Worm (Caenorhabditis elegans) whole organism, L3 larva: ENCODE results near the gene Y56A3A.41.
A peak's percentile ranks its signal among the peaks of the same experiment; 100 is the strongest.

Experiments
- R02D3.7 ChIP-seq: fragments of 150-350 bp; optimal IDR thresholded peaks from 2 replicates; lab custom pipeline; 2014; ENCODE audit warnings: missing biosample characterization, missing genetic modification characterization
- ama-1 ChIP-seq: fragments of 150-350 bp; optimal IDR thresholded peaks from 2 replicates; lab custom pipeline; 2018
- elt-2 ChIP-seq: sonication (generic microtip); optimal IDR thresholded peaks from 2 replicates; lab custom pipeline; 2016; ENCODE audit warnings: missing genetic modification reagents, mild to moderate bottlenecking, missing genetic modification characterization, missing compliant biosample characterization
- hmg-11 ChIP-seq: sonication (generic microtip); optimal IDR thresholded peaks from 2 replicates; lab custom pipeline; 2016; ENCODE audit warnings: missing genetic modification characterization, missing compliant biosample characterization
- nhr-11 ChIP-seq: fragments of 150-350 bp; optimal IDR thresholded peaks from 2 replicates; lab custom pipeline; 2014; ENCODE audit warnings: missing biosample characterization, missing genetic modification characterization
- nhr-12 ChIP-seq: fragments of 150-350 bp; optimal IDR thresholded peaks from 2 replicates; lab custom pipeline; 2014; ENCODE audit warnings: missing biosample characterization, missing genetic modification characterization
- nhr-23 ChIP-seq: fragments of 150-350 bp; optimal IDR thresholded peaks from 2 replicates; lab custom pipeline; 2014; ENCODE audit warnings: missing biosample characterization, missing genetic modification reagents, missing genetic modification characterization
- nhr-237 ChIP-seq: fragments of 150-350 bp; optimal IDR thresholded peaks from 2 replicates; lab custom pipeline; 2014; ENCODE audit warnings: missing biosample characterization, missing genetic modification characterization
- pqm-1 ChIP-seq: fragments of 150-350 bp; optimal IDR thresholded peaks from 2 replicates; lab custom pipeline; 2017; ENCODE audit warnings: missing biosample characterization, missing genetic modification characterization, inconsistent platforms
- sea-2 ChIP-seq: fragments of 150-350 bp; sonication (generic microtip); optimal IDR thresholded peaks from 4 replicates; lab custom pipeline; 2014; ENCODE audit warnings: missing biosample characterization, missing genetic modification reagents, missing genetic modification characterization
- snpc-4 ChIP-seq: fragments of 150-350 bp; optimal IDR thresholded peaks from 2 replicates; lab custom pipeline; 2014; ENCODE audit warnings: missing biosample characterization, missing genetic modification characterization
- unc-39 ChIP-seq: sonication (generic microtip); optimal IDR thresholded peaks from 4 replicates; lab custom pipeline; 2017; ENCODE audit warnings: missing biosample characterization, missing genetic modification characterization
- ztf-11 ChIP-seq: fragments of 150-350 bp; optimal IDR thresholded peaks from 2 replicates; lab custom pipeline; 2014; ENCODE audit warnings: missing biosample characterization, missing genetic modification characterization

ce11 chrIII:11881549-11881948 is 11.3 kb downstream of the Y56A3A.41 start:
- TF ChIP-seq elt-2 (tag; lab: Kevin White, UChicago) (peak; percentile 85), nhr-23 (no peak), ama-1 (lab: Kevin White, UChicago) (no peak), nhr-12 (no peak), sea-2 (no peak), R02D3.7 (tag; lab: Kevin White, UChicago) (no peak), nhr-237 (tag; lab: Kevin White, UChicago) (no peak), hmg-11 (tag; lab: Kevin White, UChicago) (no peak), unc-39 (no peak), pqm-1 (peak; percentile 67), nhr-11 (tag; lab: Kevin White, UChicago) (no peak), snpc-4 (no peak), ztf-11 (tag; lab: Kevin White, UChicago) (no peak)
